Worm (Caenorhabditis elegans): ENCODE results near the gene npr-12.
A peak's percentile ranks its signal among the peaks of the same experiment; 100 is the strongest.

npr-12 gene

DNA sequence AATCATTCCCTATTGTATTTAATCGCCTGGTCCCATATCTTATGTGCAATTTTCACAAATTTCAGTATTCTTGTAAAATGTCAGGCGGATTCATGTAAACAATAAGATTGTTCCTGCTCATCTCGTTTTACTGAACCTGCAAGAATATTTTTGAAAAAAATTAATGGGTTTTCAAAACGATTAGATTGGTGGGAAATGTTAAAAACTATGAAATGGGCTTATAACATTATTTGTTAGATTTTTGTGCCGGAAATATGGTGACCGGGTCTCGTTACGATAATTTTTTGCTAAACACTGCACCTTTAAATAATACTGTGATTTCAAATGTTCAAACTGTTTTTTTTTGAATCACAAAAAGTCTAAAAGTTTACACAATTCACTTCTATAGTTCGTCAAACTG lies 32.0 kb downstream of the npr-12 start:
- TF ChIP-seq zfp-3 (GFP tag; conservative IDR thresholded peaks at IDR 0.05) (no peak), sdz-12 (GFP tag; optimal IDR thresholded peaks at IDR 0.05) (no peak), T26A8.4 (GFP tag; IDR thresholded peaks at IDR 0.05) (no peak), nhr-28 (tag; optimal IDR thresholded peaks at IDR 0.05) (no peak), mxl-3 (GFP tag; optimal IDR thresholded peaks at IDR 0.05) (no peak), lin-38 (GFP tag; IDR thresholded peaks at IDR 0.05) (peak; percentile 41; the same call in 1 of the 2 replicates), arid-1 (GFP tag; conservative IDR thresholded peaks at IDR 0.05) (0 out of 2 replicates have a peak, but pooled peaks have one; percentile 44), ceh-20 (GFP tag; IDR thresholded peaks at IDR 0.05) (no peak), nhr-102 (tag; optimal IDR thresholded peaks at IDR 0.05) (no peak), lsy-2 (tag; optimal IDR thresholded peaks at IDR 0.05) (no peak), skn-1 (tag; optimal IDR thresholded peaks at IDR 0.05) (no peak), mdl-1 (tag; optimal IDR thresholded peaks at IDR 0.05) (no peak), F37D6.2 (tag; optimal IDR thresholded peaks at IDR 0.05) (no peak), set-16 (GFP tag; IDR thresholded peaks at IDR 0.05) (no peak), Y105C5A.15 (GFP tag; IDR thresholded peaks at IDR 0.05) (no peak), ama-1 (optimal IDR thresholded peaks at IDR 0.05) (no peak), nhr-11 (tag; optimal IDR thresholded peaks at IDR 0.05) (no peak), saeg-2 (GFP tag; IDR thresholded peaks at IDR 0.05) (no peak), rbr-2 (tag; optimal IDR thresholded peaks at IDR 0.05) (no peak), aly-2 (tag; optimal IDR thresholded peaks at IDR 0.05) (no peak), unc-130 (GFP tag; optimal IDR thresholded peaks at IDR 0.05) (peak; percentile 5), F26F4.8 (GFP tag; conservative IDR thresholded peaks at IDR 0.05) (0 out of 2 replicates have a peak, but pooled peaks have one; percentile 16), unc-39 (tag; optimal IDR thresholded peaks at IDR 0.05) (no peak), nhr-76 (tag; optimal IDR thresholded peaks at IDR 0.05) (no peak), madf-5 (GFP tag; IDR thresholded peaks at IDR 0.05) (no peak), daf-16 (GFP tag; optimal IDR thresholded peaks at IDR 0.05) (no peak), daf-16 (tag; optimal IDR thresholded peaks at IDR 0.05) (no peak), jun-1 (tag; optimal IDR thresholded peaks at IDR 0.05) (no peak), ceh-28 (tag; optimal IDR thresholded peaks at IDR 0.05) (no peak), zip-11 (GFP tag; IDR thresholded peaks at IDR 0.05) (no peak), duxl-1 (tag; optimal IDR thresholded peaks at IDR 0.05; ENCODE audit: poor library complexity) (no peak), ceh-62 (tag; optimal IDR thresholded peaks at IDR 0.05) (no peak), pha-4 (GFP tag; IDR thresholded peaks at IDR 0.05) (0 out of 2 replicates have a peak, but pooled peaks have one; percentile 9), pha-4 (tag; optimal IDR thresholded peaks at IDR 0.05) (no peak), snpc-1.2 (GFP tag; IDR thresholded peaks at IDR 0.05) (peak; percentile 76; the same call in 1 of the 2 replicates), php-3 (GFP tag; IDR thresholded peaks at IDR 0.05) (no peak)

- peak in 1 of 2 experiments; percentile 92 for TF ChIP-seq unc-62 (GFP tag; optimal IDR thresholded peaks at IDR 0.05 in 1 of 2)
- no peak for TF ChIP-seq unc-62 (tag; optimal IDR thresholded peaks at IDR 0.05)
- TF ChIP-seq lin-39 (tag; optimal IDR thresholded peaks at IDR 0.05): no peak
- no peak for TF ChIP-seq nhr-11 (tag; optimal IDR thresholded peaks at IDR 0.05)
- no peak for TF ChIP-seq lim-7 (GFP tag; IDR thresholded peaks at IDR 0.05)
Observed at ce11 chrIV:6904606-6905005, 32.8 kb downstream of the npr-12 start.

ce11 chrIV:6903575-6903974 lies 33.9 kb downstream of the npr-12 start, which contains the start of gene T22D1.5:
T22D1.5 (plus strand) TSS chrIV:6903950.
- no peak for TF ChIP-seq saeg-2 (GFP tag; IDR thresholded peaks at IDR 0.05)
- no peak for TF ChIP-seq lin-13 (GFP tag; optimal IDR thresholded peaks at IDR 0.05)
- TF ChIP-seq ceh-28 (tag; optimal IDR thresholded peaks at IDR 0.05): no peak
- peak; percentile 22; the same call in 1 of the 2 replicates for TF ChIP-seq Y48G9A.11 (GFP tag; IDR thresholded peaks at IDR 0.05)
- peak; percentile 38 for TF ChIP-seq unc-130 (GFP tag; optimal IDR thresholded peaks at IDR 0.05)
- TF ChIP-seq snpc-1.2 (GFP tag; IDR thresholded peaks at IDR 0.05): peak; percentile 85
